Worm (Caenorhabditis elegans): Measurements from ENCODE around the gene prdx-3.

ce11 chrIII:4397115-4397514 lies 10.1 kb upstream of the prdx-3 start, which contains the start of gene R07E5.5:
- TF ChIP-seq pqm-1 (tag; optimal IDR thresholded peaks at IDR 0.05) (no peak), nhr-11 (tag; optimal IDR thresholded peaks at IDR 0.05) (no peak), pha-4 (tag; optimal IDR thresholded peaks at IDR 0.05) (no peak), ttx-3 (tag; optimal IDR thresholded peaks at IDR 0.05) (no peak), ama-1 (optimal IDR thresholded peaks at IDR 0.05) (no peak), ref-2 (tag; optimal IDR thresholded peaks at IDR 0.05) (no peak), F13H6.1 (tag; optimal IDR thresholded peaks at IDR 0.05) (no peak), hlh-30 (tag; optimal IDR thresholded peaks at IDR 0.05; ENCODE audit: insufficient read depth) (no peak), fkh-6 (tag; optimal IDR thresholded peaks at IDR 0.05) (no peak), fkh-10 (GFP tag; optimal IDR thresholded peaks at IDR 0.05) (no peak), ceh-9 (tag; optimal IDR thresholded peaks at IDR 0.05) (no peak)
